Worm (Caenorhabditis elegans) whole organism, L2 larva: ENCODE results near the gene isw-1.

Source experiments
- C34F6.9 ChIP-seq: fragments of 150-350 bp; optimal IDR thresholded peaks from 2 replicates; lab custom pipeline; 2014; ENCODE audit warnings: missing biosample characterization, missing genetic modification characterization
- F13H6.1 ChIP-seq: sonication (generic microtip); optimal IDR thresholded peaks from 2 replicates; lab custom pipeline; 2016; ENCODE audit warnings: missing genetic modification characterization, missing compliant biosample characterization
- Y55F3AM.14 ChIP-seq: fragments of 200-800 bp; sonication (Bioruptor generic); optimal IDR thresholded peaks from 2 replicates; lab custom pipeline; 2018; ENCODE audit warnings: mild to moderate bottlenecking, missing genetic modification characterization, missing compliant biosample characterization
- ZK546.5 ChIP-seq: sonication (generic microtip); optimal IDR thresholded peaks from 2 replicates; lab custom pipeline; 2017; ENCODE audit warnings: missing biosample characterization, missing genetic modification characterization
- alr-1 ChIP-seq: fragments of 150-350 bp; optimal IDR thresholded peaks from 2 replicates; lab custom pipeline; 2014; ENCODE audit warnings: missing biosample characterization, missing genetic modification characterization
- aly-2 ChIP-seq: fragments of 150-350 bp; optimal IDR thresholded peaks from 2 replicates; lab custom pipeline; 2014; ENCODE audit warnings: missing biosample characterization, missing genetic modification characterization
- ama-1 ChIP-seq: fragments of 150-350 bp; optimal IDR thresholded peaks from 2 replicates; lab custom pipeline; 2018; ENCODE audit warnings: inconsistent platforms
- blmp-1 ChIP-seq: sonication (generic microtip); optimal IDR thresholded peaks from 2 replicates; lab custom pipeline; 2017; ENCODE audit warnings: missing genetic modification characterization, mild to moderate bottlenecking, missing compliant biosample characterization, antibody characterized with exemption, moderate library complexity; ENCODE audit not compliant: insufficient read depth
- ceh-82 ChIP-seq: fragments of 150-350 bp; optimal IDR thresholded peaks from 2 replicates; lab custom pipeline; 2014; ENCODE audit warnings: missing biosample characterization, missing genetic modification characterization
- dmd-4 ChIP-seq: sonication (generic microtip); optimal IDR thresholded peaks from 2 replicates; lab custom pipeline; 2017; ENCODE audit warnings: missing biosample characterization, missing genetic modification characterization
- elt-1 ChIP-seq: fragments of 150-350 bp; optimal IDR thresholded peaks from 2 replicates; lab custom pipeline; 2014; ENCODE audit warnings: missing biosample characterization, missing genetic modification characterization
- elt-3 ChIP-seq: sonication (generic microtip); optimal IDR thresholded peaks from 2 replicates; lab custom pipeline; 2017; ENCODE audit warnings: missing biosample characterization, missing genetic modification characterization
- fos-1 ChIP-seq: fragments of 150-350 bp; optimal IDR thresholded peaks from 2 replicates; lab custom pipeline; 2014; ENCODE audit warnings: missing biosample characterization, missing genetic modification characterization
- gmeb-1 ChIP-seq: fragments of 150-350 bp; optimal IDR thresholded peaks from 2 replicates; lab custom pipeline; 2014; ENCODE audit warnings: missing biosample characterization, missing genetic modification characterization
- lin-11 ChIP-seq: fragments of 150-350 bp; sonication (generic microtip); optimal IDR thresholded peaks from 2 replicates; lab custom pipeline; 2014; ENCODE audit warnings: missing biosample characterization, missing genetic modification characterization, inconsistent platforms, mixed read lengths
- lin-13 ChIP-seq: fragments of 150-350 bp; optimal IDR thresholded peaks from 2 replicates; lab custom pipeline; 2014; ENCODE audit warnings: missing biosample characterization, missing genetic modification reagents, missing genetic modification characterization
- lin-39 ChIP-seq: fragments of 150-350 bp; optimal IDR thresholded peaks from 2 replicates; lab custom pipeline; 2014; ENCODE audit warnings: missing biosample characterization, missing genetic modification reagents, missing genetic modification characterization
- mbf-1 ChIP-seq: sonication (generic microtip); optimal IDR thresholded peaks from 2 replicates; lab custom pipeline; 2017; ENCODE audit warnings: missing biosample characterization, missing genetic modification characterization
- nhr-10 ChIP-seq: sonication (generic microtip); optimal IDR thresholded peaks from 2 replicates; lab custom pipeline; 2017; ENCODE audit warnings: missing biosample characterization, missing genetic modification characterization
- nhr-11 ChIP-seq: fragments of 150-350 bp; optimal IDR thresholded peaks from 2 replicates; lab custom pipeline; 2014; ENCODE audit warnings: missing biosample characterization, missing genetic modification characterization
- nhr-12 ChIP-seq: fragments of 150-350 bp; optimal IDR thresholded peaks from 2 replicates; lab custom pipeline; 2014; ENCODE audit warnings: missing biosample characterization, missing genetic modification characterization
- nhr-129 ChIP-seq: fragments of 150-350 bp; optimal IDR thresholded peaks from 2 replicates; lab custom pipeline; 2014; ENCODE audit warnings: missing biosample characterization, missing genetic modification characterization
- nhr-21 ChIP-seq: fragments of 150-350 bp; optimal IDR thresholded peaks from 2 replicates; lab custom pipeline; 2014; ENCODE audit warnings: missing biosample characterization, missing genetic modification characterization
- nhr-23 ChIP-seq: fragments of 150-350 bp; optimal IDR thresholded peaks from 2 replicates; lab custom pipeline; 2014; ENCODE audit warnings: missing biosample characterization, missing genetic modification reagents, missing genetic modification characterization
- nhr-237 ChIP-seq: fragments of 150-350 bp; optimal IDR thresholded peaks from 2 replicates; lab custom pipeline; 2014; ENCODE audit warnings: missing biosample characterization, missing genetic modification characterization
- nhr-25 ChIP-seq: fragments of 150-350 bp; sonication (generic microtip); optimal IDR thresholded peaks from 3 replicates; lab custom pipeline; 2014; ENCODE audit warnings: missing biosample characterization, missing genetic modification characterization
- nhr-6 ChIP-seq: fragments of 150-350 bp; optimal IDR thresholded peaks from 2 replicates; lab custom pipeline; 2014; ENCODE audit warnings: missing biosample characterization, missing genetic modification characterization
- nhr-77 ChIP-seq: fragments of 150-350 bp; optimal IDR thresholded peaks from 2 replicates; lab custom pipeline; 2014; ENCODE audit warnings: missing biosample characterization, missing genetic modification characterization
- peb-1 ChIP-seq: fragments of 150-350 bp; optimal IDR thresholded peaks from 2 replicates; lab custom pipeline; 2014; ENCODE audit warnings: missing biosample characterization, missing genetic modification characterization
- sma-3 ChIP-seq: sonication (generic microtip); optimal IDR thresholded peaks from 2 replicates; lab custom pipeline; 2016; ENCODE audit warnings: missing genetic modification reagents, missing genetic modification characterization, missing compliant biosample characterization
- sma-9 ChIP-seq, 2 experiments: fragments of 150-350 bp in 1 of 2; sonication (generic microtip) in 1 of 2; optimal IDR thresholded peaks; 2 replicates each; lab custom pipeline; 2014 to 2016; ENCODE audit warnings: missing genetic modification characterization in 2 of 2, mild to moderate bottlenecking in 1 of 2, missing biosample characterization in 1 of 2, missing compliant biosample characterization in 1 of 2, missing genetic modification reagents in 1 of 2, moderate library complexity in 1 of 2
- snpc-4 ChIP-seq: fragments of 150-350 bp; optimal IDR thresholded peaks from 2 replicates; lab custom pipeline; 2014; ENCODE audit warnings: missing biosample characterization, missing genetic modification characterization
- unc-55 ChIP-seq: fragments of 150-350 bp; sonication (generic microtip); optimal IDR thresholded peaks from 3 replicates; lab custom pipeline; 2014; ENCODE audit warnings: missing biosample characterization, missing genetic modification reagents, missing genetic modification characterization
- unc-62 ChIP-seq: fragments of 150-350 bp; optimal IDR thresholded peaks from 2 replicates; lab custom pipeline; 2014; ENCODE audit warnings: missing biosample characterization, missing genetic modification reagents, missing genetic modification characterization
- zag-1 ChIP-seq: fragments of 150-350 bp; optimal IDR thresholded peaks from 2 replicates; lab custom pipeline; 2014; ENCODE audit warnings: missing biosample characterization, missing genetic modification characterization
- ztf-1 ChIP-seq: fragments of 200-800 bp; sonication (Bioruptor generic); conservative IDR thresholded peaks from 2 replicates; pipeline ENCODE4 v1.3.6; 2022; ENCODE audit warnings: missing genetic modification characterization, missing compliant biosample characterization
- ztf-4 ChIP-seq: fragments of 150-350 bp; optimal IDR thresholded peaks from 2 replicates; lab custom pipeline; 2014; ENCODE audit warnings: missing biosample characterization, missing genetic modification characterization

Gene isw-1

ce11 chrIII:6709983-6710382, at the start of gene isw-1:
TSS of gene isw-1 (minus strand) at chrIII:6710100.
- TF ChIP-seq unc-55 (GFP tag; lab: Kevin White, UChicago) (peak; percentile 70), fos-1 (tag; lab: Kevin White, UChicago) (peak; percentile 21), aly-2 (tag; lab: Kevin White, UChicago) (no peak), sma-3 (GFP tag; lab: Kevin White, UChicago) (peak; percentile 8), nhr-129 (tag; lab: Kevin White, UChicago) (peak; percentile 61), alr-1 (tag; lab: Kevin White, UChicago) (no peak), ceh-82 (tag; lab: Kevin White, UChicago) (no peak), gmeb-1 (peak; percentile 90), nhr-21 (tag; lab: Kevin White, UChicago) (no peak), lin-11 (peak; percentile 15)

- TF ChIP-seq C34F6.9 (tag; lab: Kevin White, UChicago) (no peak), nhr-25 (no peak), lin-13 (GFP tag; lab: Kevin White, UChicago) (no peak), Y55F3AM.14 (GFP tag; lab: Kevin White, UChicago) (no peak), nhr-10 (no peak), lin-11 (no peak), sma-9 (GFP tag; optimal IDR thresholded peaks at IDR 0.05; lab: Kevin White, UChicago) (no peak), sma-9 (tag; optimal IDR thresholded peaks at IDR 0.05; lab: Kevin White, UChicago) (no peak), gmeb-1 (no peak), zag-1 (no peak), snpc-4 (no peak), mbf-1 (tag; lab: Kevin White, UChicago) (no peak)
- TF ChIP-seq, all 48 proteins: peak for 0
Measured at ce11 chrIII:6756769-6757168, 46.9 kb upstream of the isw-1 start.

- TF ChIP-seq gmeb-1 (no peak), aly-2 (tag; lab: Kevin White, UChicago) (no peak), sma-9 (GFP tag; optimal IDR thresholded peaks at IDR 0.05; lab: Kevin White, UChicago) (no peak), sma-9 (tag; optimal IDR thresholded peaks at IDR 0.05; lab: Kevin White, UChicago) (no peak), nhr-6 (tag; lab: Kevin White, UChicago) (no peak), fos-1 (tag; lab: Kevin White, UChicago) (no peak), nhr-23 (tag; lab: Kevin White, UChicago) (no peak)
Measured at ce11 chrIII:6752612-6753011, 42.7 kb upstream of the isw-1 start.

- no peak for TF ChIP-seq ceh-82 (tag; lab: Kevin White, UChicago)
- no peak for TF ChIP-seq unc-55 (GFP tag; lab: Kevin White, UChicago)
- TF ChIP-seq snpc-4: no peak
- no peak for TF ChIP-seq lin-39 (tag; lab: Kevin White, UChicago)
- TF ChIP-seq nhr-237 (tag; lab: Kevin White, UChicago): no peak
Measured at ce11 chrIII:6746668-6747067, 36.8 kb upstream of the isw-1 start.

- TF ChIP-seq nhr-77 (tag; lab: Kevin White, UChicago) (no peak), nhr-11 (tag; lab: Kevin White, UChicago) (no peak), zag-1 (no peak), nhr-23 (tag; lab: Kevin White, UChicago) (no peak), elt-1 (no peak), ztf-4 (tag; lab: Kevin White, UChicago) (no peak), fos-1 (tag; lab: Kevin White, UChicago) (no peak)
Measured at ce11 chrIII:6746008-6746407, 36.1 kb upstream of the isw-1 start, which contains the start of gene dig-1. TSS of gene dig-1 (plus strand) at chrIII:6746308.

- TF ChIP-seq elt-3 (tag; lab: Kevin White, UChicago) (no peak), F13H6.1 (tag; lab: Kevin White, UChicago) (peak; percentile 44), nhr-129 (tag; lab: Kevin White, UChicago) (peak; percentile 40)
Measured at ce11 chrIII:6742597-6742996, 32.7 kb upstream of the isw-1 start.

- TF ChIP-seq nhr-12 (tag; lab: Kevin White, UChicago) (no peak), nhr-237 (tag; lab: Kevin White, UChicago) (no peak), nhr-6 (tag; lab: Kevin White, UChicago) (no peak), unc-62 (GFP tag; lab: Kevin White, UChicago) (no peak), peb-1 (tag; lab: Kevin White, UChicago) (no peak), ztf-1 (no peak), blmp-1 (no peak), nhr-11 (tag; lab: Kevin White, UChicago) (no peak), nhr-77 (tag; lab: Kevin White, UChicago) (no peak), lin-11 (no peak), ama-1 (lab: Kevin White, UChicago) (no peak), dmd-4 (tag; lab: Kevin White, UChicago) (no peak), snpc-4 (no peak), ZK546.5 (no peak), sma-3 (GFP tag; lab: Kevin White, UChicago) (no peak)
- TF ChIP-seq, all 48 proteins: peak for 0
Measured at ce11 chrIII:6740072-6740471, 30.2 kb upstream of the isw-1 start.
